Fruit fly (Drosophila melanogaster): Measurements from ENCODE around the gene alpha-Man-Ib.

alpha-Man-Ib gene

dm6 chr3R:29124128-29124527, 11.5 kb upstream of the alpha-Man-Ib start (continued):
- TF ChIP-seq disco-r (GFP tag; optimal IDR thresholded peaks at IDR 0.05), result no peak
- TF ChIP-seq Poxn (GFP tag; IDR thresholded peaks at IDR 0.05), result no peak
- no peak for TF ChIP-seq CG3838 (GFP tag; optimal IDR thresholded peaks at IDR 0.05)
- TF ChIP-seq PHDP (tag; optimal IDR thresholded peaks at IDR 0.05), result peak; percentile 59
- TF ChIP-seq fu2 (GFP tag; optimal IDR thresholded peaks at IDR 0.05), result no peak
- peak in 1 of 2 experiments; percentile 74 for TF ChIP-seq bsh (GFP tag; optimal IDR thresholded peaks at IDR 0.05)
- peak; percentile 67 for TF ChIP-seq CG4730 (GFP tag; IDR thresholded peaks at IDR 0.05)
- TF ChIP-seq sima (GFP tag; optimal IDR thresholded peaks at IDR 0.05), result no peak
- peak; percentile 49 for TF ChIP-seq pho (GFP tag; optimal IDR thresholded peaks at IDR 0.05)
- TF ChIP-seq row (GFP tag; IDR thresholded peaks at IDR 0.05), result peak; percentile 77
- no peak for TF ChIP-seq Sin3A (optimal IDR thresholded peaks at IDR 0.05)
- TF ChIP-seq H2.0 (GFP tag; IDR thresholded peaks at IDR 0.05), result peak; percentile 72; the same call in 1 of the 2 replicates
- TF ChIP-seq CG10979 (tag; optimal IDR thresholded peaks at IDR 0.05), result peak; percentile 60
- peak; percentile 82 for TF ChIP-seq gem (tag; optimal IDR thresholded peaks at IDR 0.05)
- no peak for TF ChIP-seq CkIIα-i1 (GFP tag; IDR thresholded peaks at IDR 0.05)
- no peak for TF ChIP-seq CrebB (tag; optimal IDR thresholded peaks at IDR 0.05)
- TF ChIP-seq CG8478 (optimal IDR thresholded peaks at IDR 0.05), result no peak
- no peak for TF ChIP-seq rib (GFP tag; IDR thresholded peaks at IDR 0.05)
- TF ChIP-seq dimm (GFP tag; IDR thresholded peaks at IDR 0.05), result 0 out of 2 replicates have a peak, but pooled peaks have one; percentile 28
- peak; percentile 33; the same call in 1 of the 2 replicates for TF ChIP-seq ap (GFP tag; IDR thresholded peaks at IDR 0.05)
- TF ChIP-seq CG12236 (GFP tag; optimal IDR thresholded peaks at IDR 0.05), result peak; percentile 3
- TF ChIP-seq CG11504 (tag; optimal IDR thresholded peaks at IDR 0.05), result no peak
- no peak for TF ChIP-seq dati (GFP tag; IDR thresholded peaks at IDR 0.05)
- peak; percentile 74 for TF ChIP-seq lmd (GFP tag; IDR thresholded peaks at IDR 0.05)
- peak; percentile 4 for TF ChIP-seq CG9609 (GFP tag; optimal IDR thresholded peaks at IDR 0.05)
- TF ChIP-seq CG2712 (tag; optimal IDR thresholded peaks at IDR 0.05), result peak; percentile 70
- no peak for TF ChIP-seq CG6765 (GFP tag; optimal IDR thresholded peaks at IDR 0.05)
- peak; percentile 50 for TF ChIP-seq CG17802 (tag; optimal IDR thresholded peaks at IDR 0.05)
- TF ChIP-seq Xrp1 (GFP tag; IDR thresholded peaks at IDR 0.05), result peak; percentile 85
- TF ChIP-seq CG6654 (GFP tag; optimal IDR thresholded peaks at IDR 0.05), result no peak
- TF ChIP-seq Taf1 (GFP tag; IDR thresholded peaks at IDR 0.05), result peak; percentile 52; the same call in 1 of the 2 replicates
- TF ChIP-seq CG32772 (GFP tag; IDR thresholded peaks at IDR 0.05), result peak; percentile 75
- peak; percentile 24 for TF ChIP-seq Sox100B (GFP tag; optimal IDR thresholded peaks at IDR 0.05)
- TF ChIP-seq cas (GFP tag; IDR thresholded peaks at IDR 0.05), result no peak
- TF ChIP-seq Gsc (GFP tag; IDR thresholded peaks at IDR 0.05), result peak; percentile 35; the same call in 1 of the 2 replicates
- TF ChIP-seq CG9797 (GFP tag; optimal IDR thresholded peaks at IDR 0.05), result no peak
- no peak for TF ChIP-seq bowl (GFP tag; IDR thresholded peaks at IDR 0.05)
- TF ChIP-seq CG17612 (GFP tag; IDR thresholded peaks at IDR 0.05), result peak; percentile 39; the same call in 1 of the 2 replicates
- peak; percentile 51; the same call in 1 of the 2 replicates for TF ChIP-seq CG14014 (GFP tag; IDR thresholded peaks at IDR 0.05)
- TF ChIP-seq nerfin-2 (GFP tag; IDR thresholded peaks at IDR 0.05; ENCODE audit: partially characterized antibody), result no peak
- TF ChIP-seq CG4707 (GFP tag; optimal IDR thresholded peaks at IDR 0.05), result no peak
- TF ChIP-seq gcm2 (GFP tag; optimal IDR thresholded peaks at IDR 0.05), result no peak
- TF ChIP-seq slbo (GFP tag; IDR thresholded peaks at IDR 0.05), result peak; percentile 82
- TF ChIP-seq odd (GFP tag; optimal IDR thresholded peaks at IDR 0.05), result no peak
- no peak for TF ChIP-seq prd (optimal IDR thresholded peaks at IDR 0.05)
- peak; percentile 90 for TF ChIP-seq prd (GFP tag; IDR thresholded peaks at IDR 0.05)
- TF ChIP-seq Hand (GFP tag; optimal IDR thresholded peaks at IDR 0.05), result no peak
- peak; percentile 69 to 76 for TF ChIP-seq Pdp1 (GFP tag; optimal IDR thresholded peaks at IDR 0.05)
- TF ChIP-seq h (optimal IDR thresholded peaks at IDR 0.05), result no peak
- TF ChIP-seq ken (GFP tag; IDR thresholded peaks at IDR 0.05), result peak; percentile 87
- 0 out of 2 replicates have a peak, but pooled peaks have one; percentile 21 for TF ChIP-seq CG8765 (GFP tag; IDR thresholded peaks at IDR 0.05)
- peak; percentile 69; the same call in 1 of the 3 replicates for TF ChIP-seq CG2889 (GFP tag; IDR thresholded peaks at IDR 0.05)
- peak; percentile 78 for TF ChIP-seq unpg (GFP tag; optimal IDR thresholded peaks at IDR 0.05)
